Worm (Caenorhabditis elegans): ENCODE measurements around the gene C35D10.17.

DNA sequence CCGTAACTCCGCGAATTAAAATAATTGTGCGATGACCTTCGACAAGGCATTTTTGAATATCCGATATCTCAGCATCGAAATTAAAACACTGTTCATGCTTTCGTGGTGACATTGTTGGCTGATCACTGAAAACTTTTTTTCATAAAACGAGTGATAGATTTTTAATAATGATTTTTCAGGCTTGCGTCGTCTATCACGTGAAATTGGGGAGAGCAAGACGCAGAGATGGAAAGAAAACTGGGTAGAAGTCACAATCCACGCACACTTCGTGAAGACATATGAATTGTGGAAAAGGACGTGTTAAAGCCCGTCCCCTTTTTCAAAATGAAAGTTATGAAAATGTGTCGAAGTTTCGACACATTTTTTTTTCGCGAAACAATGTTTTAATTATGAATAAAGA lies 17.1 kb upstream of the C35D10.17 start, which contains the start of gene nonu-1:
- TF ChIP-seq elt-2 (tag; optimal IDR thresholded peaks at IDR 0.05) (no peak), egl-27 (tag; optimal IDR thresholded peaks at IDR 0.05) (no peak), aly-2 (tag; optimal IDR thresholded peaks at IDR 0.05) (no peak), nhr-76 (tag; optimal IDR thresholded peaks at IDR 0.05) (no peak), unc-39 (tag; optimal IDR thresholded peaks at IDR 0.05) (no peak), nhr-77 (tag; optimal IDR thresholded peaks at IDR 0.05) (no peak), daf-12 (tag; optimal IDR thresholded peaks at IDR 0.05) (no peak), fkh-10 (GFP tag; optimal IDR thresholded peaks at IDR 0.05) (no peak), ztf-11 (tag; optimal IDR thresholded peaks at IDR 0.05) (no peak)

Data from whole organism, L3 larva.